Fruit fly (Drosophila melanogaster) whole organism, adult: ENCODE measurements around the gene CG10663.

ENCODE experiments used
- CG12768 ChIP-seq: fragments of 200-800 bp; sonication (Bioruptor generic); optimal IDR thresholded peaks from 2 replicates; lab custom pipeline; 2017; ENCODE audit warnings: missing biosample characterization, missing genetic modification characterization, mild to moderate bottlenecking, moderate library complexity, missing genetic modification reagents
- CG14711 ChIP-seq: fragments of 200-800 bp; sonication (Bioruptor generic); optimal IDR thresholded peaks from 2 replicates; lab custom pipeline; 2018; ENCODE audit warnings: missing biosample characterization, mild to moderate bottlenecking, missing genetic modification characterization, moderate library complexity
- CG1620 ChIP-seq: fragments of 200-800 bp; sonication (Bioruptor generic); optimal IDR thresholded peaks from 2 replicates; lab custom pipeline; 2016; ENCODE audit warnings: missing biosample characterization, missing genetic modification characterization
- CG5204 ChIP-seq: fragments of 200-800 bp; sonication (Bioruptor generic); optimal IDR thresholded peaks from 2 replicates; lab custom pipeline; 2016; ENCODE audit warnings: missing biosample characterization, missing genetic modification characterization
- CG7101 ChIP-seq: fragments of 200-800 bp; sonication (Bioruptor generic); optimal IDR thresholded peaks from 2 replicates; lab custom pipeline; 2018; ENCODE audit warnings: missing biosample characterization, mild to moderate bottlenecking, missing genetic modification characterization, moderate library complexity
- Crg-1 ChIP-seq: fragments of 200-800 bp; sonication (Bioruptor generic); optimal IDR thresholded peaks from 2 replicates; lab custom pipeline; 2016; ENCODE audit warnings: missing biosample characterization, missing genetic modification characterization
- bab1 ChIP-seq: fragments of 200-800 bp; sonication (Bioruptor generic); optimal IDR thresholded peaks from 3 replicates; lab custom pipeline; 2019; ENCODE audit warnings: missing biosample characterization, mild to moderate bottlenecking, missing genetic modification characterization, moderate library complexity
- cnc ChIP-seq, 2 experiments: fragments of >200 bp; optimal IDR thresholded peaks; 2 replicates each; lab custom pipeline; 2017
- pad ChIP-seq: fragments of 200-800 bp; sonication (Bioruptor generic); optimal IDR thresholded peaks from 3 replicates; lab custom pipeline; 2017; ENCODE audit warnings: missing biosample characterization, missing genetic modification characterization, mild to moderate bottlenecking, moderate library complexity, missing genetic modification reagents
- toe ChIP-seq: fragments of 200-800 bp; sonication (Bioruptor generic); optimal IDR thresholded peaks from 2 replicates; lab custom pipeline; 2016; ENCODE audit warnings: missing biosample characterization, missing genetic modification characterization

- TF ChIP-seq cnc (optimal IDR thresholded peaks at IDR 0.05; lab: Kevin White, UChicago) = no peak
- TF ChIP-seq pad (GFP tag; lab: Kevin White, UChicago) = no peak
- TF ChIP-seq CG7101 (tag; lab: Kevin White, UChicago) = no peak
- TF ChIP-seq Crg-1 = no peak
- no peak for TF ChIP-seq CG12768 (GFP tag; lab: Kevin White, UChicago)
- TF ChIP-seq CG14711 = no peak
- no peak for TF ChIP-seq toe
- TF ChIP-seq CG1620 = no peak
- TF ChIP-seq bab1 (GFP tag; lab: Kevin White, UChicago) = no peak
- no peak for TF ChIP-seq CG5204 (GFP tag; lab: Kevin White, UChicago)
These were observed 34.5 kb upstream of the CG10663 start for dm6 chr3L:12519315-12519714.
